Worm (Caenorhabditis elegans) whole organism, mixed stage, embryonic: ENCODE data around the gene Y73F8A.35.

Source experiments
- M03D4.4 ChIP-seq: sonication (generic microtip); optimal IDR thresholded peaks from 2 replicates; lab custom pipeline; 2017; ENCODE audit warnings: mild to moderate bottlenecking, missing genetic modification characterization, missing compliant biosample characterization
- bed-3 ChIP-seq: fragments of 200-800 bp; sonication (Bioruptor generic); optimal IDR thresholded peaks from 3 replicates; lab custom pipeline; 2018; ENCODE audit warnings: mild to moderate bottlenecking, missing genetic modification characterization, moderate library complexity, missing compliant biosample characterization
- blmp-1 ChIP-seq: fragments of 150-350 bp; optimal IDR thresholded peaks from 2 replicates; lab custom pipeline; 2014; ENCODE audit warnings: missing biosample characterization, missing genetic modification characterization
- ceh-39 ChIP-seq: fragments of 150-350 bp; optimal IDR thresholded peaks from 2 replicates; lab custom pipeline; 2014; ENCODE audit warnings: missing biosample characterization, missing genetic modification characterization
- ceh-43 ChIP-seq: fragments of 200-800 bp; sonication (Bioruptor generic); optimal IDR thresholded peaks from 2 replicates; lab custom pipeline; 2018; ENCODE audit warnings: mild to moderate bottlenecking, missing genetic modification characterization, moderate library complexity, missing compliant biosample characterization
- ceh-83 ChIP-seq: fragments of 200-800 bp; sonication (Bioruptor generic); optimal IDR thresholded peaks from 2 replicates; lab custom pipeline; 2018; ENCODE audit warnings: mild to moderate bottlenecking, missing genetic modification characterization, missing compliant biosample characterization
- ces-1 ChIP-seq: fragments of 150-350 bp; optimal IDR thresholded peaks from 2 replicates; lab custom pipeline; 2014; ENCODE audit warnings: missing biosample characterization, missing genetic modification reagents, missing genetic modification characterization
- cnd-1 ChIP-seq: fragments of 200-800 bp; sonication (Bioruptor generic); optimal IDR thresholded peaks from 2 replicates; lab custom pipeline; 2018; ENCODE audit warnings: mild to moderate bottlenecking, missing genetic modification characterization, missing compliant biosample characterization
- elt-1 ChIP-seq: sonication (generic microtip); optimal IDR thresholded peaks from 2 replicates; lab custom pipeline; 2017; ENCODE audit warnings: missing genetic modification characterization, mild to moderate bottlenecking, missing compliant biosample characterization, antibody characterized with exemption, moderate library complexity, borderline replicate concordance; ENCODE audit not compliant: insufficient read depth
- elt-3 ChIP-seq: fragments of 150-350 bp; optimal IDR thresholded peaks from 2 replicates; lab custom pipeline; 2014; ENCODE audit warnings: missing biosample characterization, missing genetic modification characterization
- flh-1 ChIP-seq: fragments of 200-800 bp; sonication (Bioruptor generic); optimal IDR thresholded peaks from 2 replicates; lab custom pipeline; 2018; ENCODE audit warnings: mild to moderate bottlenecking, missing genetic modification characterization, moderate library complexity, missing compliant biosample characterization
- ham-2 ChIP-seq: fragments of 200-800 bp; sonication (Bioruptor generic); optimal IDR thresholded peaks from 2 replicates; lab custom pipeline; 2018; ENCODE audit warnings: mild to moderate bottlenecking, missing genetic modification characterization, missing compliant biosample characterization
- hlh-1 ChIP-seq: fragments of 150-350 bp; optimal IDR thresholded peaks from 2 replicates; lab custom pipeline; 2014; ENCODE audit warnings: missing biosample characterization, missing genetic modification reagents, missing genetic modification characterization
- lin-13 ChIP-seq: fragments of 150-350 bp; optimal IDR thresholded peaks from 2 replicates; lab custom pipeline; 2014; ENCODE audit warnings: missing biosample characterization, missing genetic modification characterization
- lin-32 ChIP-seq: fragments of 200-800 bp; sonication (Bioruptor generic); optimal IDR thresholded peaks from 2 replicates; lab custom pipeline; 2018; ENCODE audit warnings: mild to moderate bottlenecking, missing genetic modification characterization, missing compliant biosample characterization
- lsy-2 ChIP-seq: fragments of 150-350 bp; optimal IDR thresholded peaks from 2 replicates; lab custom pipeline; 2014; ENCODE audit warnings: missing biosample characterization, missing genetic modification characterization
- mab-5 ChIP-seq: fragments of 150-350 bp; optimal IDR thresholded peaks from 2 replicates; lab custom pipeline; 2014; ENCODE audit warnings: missing biosample characterization, missing genetic modification characterization
- mep-1 ChIP-seq: fragments of 150-350 bp; optimal IDR thresholded peaks from 2 replicates; lab custom pipeline; 2017; ENCODE audit warnings: missing biosample characterization, missing genetic modification reagents, missing genetic modification characterization, inconsistent platforms
- mls-2 ChIP-seq: sonication (generic microtip); optimal IDR thresholded peaks from 2 replicates; lab custom pipeline; 2016; ENCODE audit warnings: mild to moderate bottlenecking, missing genetic modification characterization, moderate library complexity, missing compliant biosample characterization
- nhr-12 ChIP-seq: fragments of 150-350 bp; optimal IDR thresholded peaks from 2 replicates; lab custom pipeline; 2014; ENCODE audit warnings: missing biosample characterization, missing genetic modification characterization
- nhr-2 ChIP-seq: fragments of 150-350 bp; optimal IDR thresholded peaks from 2 replicates; lab custom pipeline; 2014; ENCODE audit warnings: missing biosample characterization, missing genetic modification characterization
- nhr-237 ChIP-seq: fragments of 150-350 bp; optimal IDR thresholded peaks from 2 replicates; lab custom pipeline; 2014; ENCODE audit warnings: missing biosample characterization, missing genetic modification characterization
- nhr-28 ChIP-seq: fragments of 150-350 bp; optimal IDR thresholded peaks from 2 replicates; lab custom pipeline; 2014; ENCODE audit warnings: missing biosample characterization, missing genetic modification characterization
- nhr-76 ChIP-seq: sonication (generic microtip); optimal IDR thresholded peaks from 2 replicates; lab custom pipeline; 2017; ENCODE audit warnings: missing biosample characterization, missing genetic modification characterization
- pha-4 ChIP-seq: fragments of 150-350 bp; optimal IDR thresholded peaks from 2 replicates; lab custom pipeline; 2018; ENCODE audit warnings: missing biosample characterization, missing genetic modification reagents, missing genetic modification characterization
- sem-2 ChIP-seq: fragments of 200-800 bp; sonication (Bioruptor generic); optimal IDR thresholded peaks from 2 replicates; lab custom pipeline; 2018; ENCODE audit warnings: mild to moderate bottlenecking, missing genetic modification characterization, missing compliant biosample characterization
- snpc-4 ChIP-seq: fragments of 150-350 bp; optimal IDR thresholded peaks from 2 replicates; lab custom pipeline; 2014; ENCODE audit warnings: missing biosample characterization, missing genetic modification characterization
- sptf-1 ChIP-seq: sonication (generic microtip); optimal IDR thresholded peaks from 2 replicates; lab custom pipeline; 2017; ENCODE audit warnings: mild to moderate bottlenecking, missing genetic modification characterization, moderate library complexity, missing compliant biosample characterization
- unc-120 ChIP-seq: sonication (generic microtip); optimal IDR thresholded peaks from 2 replicates; lab custom pipeline; 2017; ENCODE audit warnings: missing genetic modification characterization, missing compliant biosample characterization; ENCODE audit not compliant: poor library complexity, severe bottlenecking
- unc-39 ChIP-seq: fragments of 150-350 bp; optimal IDR thresholded peaks from 2 replicates; lab custom pipeline; 2014; ENCODE audit warnings: missing biosample characterization, missing genetic modification characterization
- unc-62 ChIP-seq: fragments of 150-350 bp; optimal IDR thresholded peaks from 2 replicates; lab custom pipeline; 2014; ENCODE audit warnings: missing biosample characterization, missing genetic modification reagents, missing genetic modification characterization
- zip-8 ChIP-seq: fragments of 150-350 bp; optimal IDR thresholded peaks from 2 replicates; lab custom pipeline; 2014; ENCODE audit warnings: missing biosample characterization, missing genetic modification characterization
- ztf-11 ChIP-seq: fragments of 150-350 bp; optimal IDR thresholded peaks from 2 replicates; lab custom pipeline; 2014; ENCODE audit warnings: missing biosample characterization, missing genetic modification characterization

Gene Y73F8A.35

DNA sequence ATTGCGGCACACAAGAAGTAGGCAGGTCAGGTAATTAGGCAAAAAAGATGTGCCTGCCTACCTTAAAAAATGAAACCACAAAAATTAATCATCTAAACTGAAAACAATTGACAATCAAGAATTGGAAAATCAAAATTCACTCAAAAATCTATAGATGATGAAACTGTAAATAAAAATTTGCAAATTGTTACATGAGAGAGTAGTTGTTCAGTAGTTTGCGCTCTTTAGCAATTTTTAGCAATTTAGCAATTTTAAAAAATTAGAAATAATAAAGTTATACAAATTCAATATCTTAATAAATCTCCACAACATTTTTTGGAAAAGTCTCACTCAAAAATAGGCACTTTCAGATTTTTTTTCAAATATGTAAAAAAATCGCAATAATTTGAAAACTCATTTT is 32.4 kb upstream of the Y73F8A.35 start:
- TF ChIP-seq nhr-2 (tag; lab: Kevin White, UChicago) (no peak), nhr-28 (tag; lab: Kevin White, UChicago) (no peak), ceh-43 (GFP tag; lab: Kevin White, UChicago) (no peak), sptf-1 (tag; lab: Kevin White, UChicago) (no peak), nhr-12 (tag; lab: Kevin White, UChicago) (no peak), cnd-1 (no peak), zip-8 (no peak), flh-1 (no peak), ham-2 (GFP tag; lab: Kevin White, UChicago) (no peak)

- TF ChIP-seq ceh-43 (GFP tag; lab: Kevin White, UChicago) (no peak), hlh-1 (no peak), nhr-76 (no peak), ztf-11 (tag; lab: Kevin White, UChicago) (no peak), unc-120 (tag; lab: Kevin White, UChicago) (no peak), elt-1 (no peak), flh-1 (no peak), unc-39 (no peak), ceh-39 (tag; lab: Kevin White, UChicago) (no peak)
- TF ChIP-seq, all 35 proteins: peak for 0
Observed at ce11 chrIV:15571652-15572051, 31.9 kb upstream of the Y73F8A.35 start.

- TF ChIP-seq lsy-2 (tag; lab: Kevin White, UChicago) = peak; percentile 97
- peak; percentile 29 for TF ChIP-seq lin-13 (tag; lab: Kevin White, UChicago)
- TF ChIP-seq unc-62 (GFP tag; lab: Kevin White, UChicago) = peak; percentile 93
- TF ChIP-seq nhr-76 = no peak
- peak; percentile 63 for TF ChIP-seq nhr-237 (tag; lab: Kevin White, UChicago)
- no peak for TF ChIP-seq blmp-1
- TF ChIP-seq nhr-28 (tag; lab: Kevin White, UChicago) = no peak
- TF ChIP-seq ztf-11 (tag; lab: Kevin White, UChicago) = peak; percentile 25
- TF ChIP-seq lin-32 (GFP tag; lab: Kevin White, UChicago) = no peak
- TF ChIP-seq pha-4 (tag; lab: Kevin White, UChicago) = peak; percentile 89
- peak; percentile 52 for TF ChIP-seq nhr-2 (tag; lab: Kevin White, UChicago)
- peak; percentile 43 for TF ChIP-seq mep-1 (tag; lab: Kevin White, UChicago)
- TF ChIP-seq elt-3 (tag; lab: Kevin White, UChicago) = peak; percentile 81
- TF ChIP-seq ces-1 = peak; percentile 89
- TF ChIP-seq nhr-12 (tag; lab: Kevin White, UChicago) = no peak
- peak; percentile 22 for TF ChIP-seq elt-1
- no peak for TF ChIP-seq ceh-43 (GFP tag; lab: Kevin White, UChicago)
- no peak for TF ChIP-seq zip-8
- peak; percentile 74 for TF ChIP-seq ham-2 (GFP tag; lab: Kevin White, UChicago)
- no peak for TF ChIP-seq snpc-4
- no peak for TF ChIP-seq mls-2 (tag; lab: Kevin White, UChicago)
- TF ChIP-seq mab-5 (tag; lab: Kevin White, UChicago) = peak; percentile 36
- TF ChIP-seq ceh-83 = peak; percentile 77
- peak; percentile 52 for TF ChIP-seq sptf-1 (tag; lab: Kevin White, UChicago)
- peak; percentile 41 for TF ChIP-seq hlh-1
- TF ChIP-seq unc-39 = no peak
Observed at ce11 chrIV:15570770-15571169, 31.0 kb upstream of the Y73F8A.35 start.

ce11 chrIV:15564327-15564726 is 24.6 kb upstream of the Y73F8A.35 start, which contains the start of gene Y105C5A.1:
TSS of gene Y105C5A.1 (minus strand) at chrIV:15564427.
- TF ChIP-seq ztf-11 (tag; lab: Kevin White, UChicago) (no peak), cnd-1 (no peak), flh-1 (no peak), mls-2 (tag; lab: Kevin White, UChicago) (no peak), blmp-1 (no peak), hlh-1 (no peak), bed-3 (GFP tag; lab: Kevin White, UChicago) (no peak), M03D4.4 (tag; lab: Kevin White, UChicago) (no peak), unc-62 (GFP tag; lab: Kevin White, UChicago) (no peak), elt-3 (tag; lab: Kevin White, UChicago) (no peak), ceh-83 (no peak), mab-5 (tag; lab: Kevin White, UChicago) (no peak), sem-2 (GFP tag; lab: Kevin White, UChicago) (no peak), nhr-12 (tag; lab: Kevin White, UChicago) (no peak)
